Worm (Caenorhabditis elegans): ENCODE measurements around the gene AH6.3.

Gene AH6.3

ce11 chrII:9487337-9487950 lies 31.4 kb upstream of the AH6.3 start, which contains the start of gene T19H5.4 (continued):
- TF ChIP-seq rbr-2 (tag; optimal IDR thresholded peaks at IDR 0.05): peak; percentile 40
- no peak for TF ChIP-seq F26F4.8 (GFP tag; conservative IDR thresholded peaks at IDR 0.05)
- TF ChIP-seq dmd-6 (GFP tag; IDR thresholded peaks at IDR 0.05): peak; percentile 96
- TF ChIP-seq hmg-1.1 (GFP tag; IDR thresholded peaks at IDR 0.05): peak; percentile 75; the same call in 1 of the 2 replicates
- 0 out of 2 replicates have a peak, but pooled peaks have one; percentile 19 for TF ChIP-seq egl-43 (GFP tag; IDR thresholded peaks at IDR 0.05)
- TF ChIP-seq duxl-1 (tag; optimal IDR thresholded peaks at IDR 0.05; ENCODE audit: poor library complexity): peak; percentile 24
- TF ChIP-seq pqm-1 (tag; optimal IDR thresholded peaks at IDR 0.05): peak; percentile 41
- TF ChIP-seq lir-3 (tag; optimal IDR thresholded peaks at IDR 0.05): no peak
- peak; percentile 92 for TF ChIP-seq hlh-30 (tag; optimal IDR thresholded peaks at IDR 0.05; ENCODE audit: insufficient read depth)
- TF ChIP-seq nhr-48 (tag; optimal IDR thresholded peaks at IDR 0.05): peak; percentile 76
- TF ChIP-seq snpc-4 (tag; optimal IDR thresholded peaks at IDR 0.05): no peak
- TF ChIP-seq nhr-237 (tag; optimal IDR thresholded peaks at IDR 0.05): no peak
- TF ChIP-seq nhr-77 (tag; optimal IDR thresholded peaks at IDR 0.05): peak; percentile 12
- TF ChIP-seq zip-11 (GFP tag; IDR thresholded peaks at IDR 0.05): no peak
- TF ChIP-seq nhr-42 (GFP tag; IDR thresholded peaks at IDR 0.05): no peak
- TF ChIP-seq egl-27 (tag; optimal IDR thresholded peaks at IDR 0.05): no peak
- TF ChIP-seq arid-1 (GFP tag; conservative IDR thresholded peaks at IDR 0.05): no peak
- peak; percentile 78 for TF ChIP-seq nhr-28 (tag; optimal IDR thresholded peaks at IDR 0.05)
- peak in 1 of 2 experiments; percentile 78 for TF ChIP-seq mdl-1 (tag; optimal IDR thresholded peaks at IDR 0.05)

ce11 chrII:9489922-9490321 lies 28.9 kb upstream of the AH6.3 start:
- TF ChIP-seq unc-62 (GFP tag; optimal IDR thresholded peaks at IDR 0.05 in 1 of 2) (peak in 1 of 2 experiments; percentile 98), unc-62 (tag; optimal IDR thresholded peaks at IDR 0.05) (no peak), nhr-76 (tag; optimal IDR thresholded peaks at IDR 0.05) (no peak), mdt-29 (GFP tag; IDR thresholded peaks at IDR 0.05) (no peak), lir-3 (tag; optimal IDR thresholded peaks at IDR 0.05) (no peak), lsy-2 (tag; optimal IDR thresholded peaks at IDR 0.05) (no peak), sdz-12 (GFP tag; optimal IDR thresholded peaks at IDR 0.05) (no peak)

ce11 chrII:9490589-9490988 lies 28.3 kb upstream of the AH6.3 start:
- TF ChIP-seq hlh-30 (tag; optimal IDR thresholded peaks at IDR 0.05; ENCODE audit: insufficient read depth): peak; percentile 31
- no peak for TF ChIP-seq nhr-237 (tag; optimal IDR thresholded peaks at IDR 0.05)
- TF ChIP-seq lin-38 (GFP tag; IDR thresholded peaks at IDR 0.05): no peak
- no peak for TF ChIP-seq nhr-76 (tag; optimal IDR thresholded peaks at IDR 0.05)
- no peak for TF ChIP-seq T20F7.1 (GFP tag; optimal IDR thresholded peaks at IDR 0.05)
- peak; percentile 84 for TF ChIP-seq nhr-28 (tag; optimal IDR thresholded peaks at IDR 0.05)
- no peak for TF ChIP-seq egl-27 (tag; optimal IDR thresholded peaks at IDR 0.05)

ce11 chrII:9491045-9491444 lies 27.8 kb upstream of the AH6.3 start:
- TF ChIP-seq sdz-12 (GFP tag; optimal IDR thresholded peaks at IDR 0.05) (no peak), dmd-9 (GFP tag; IDR thresholded peaks at IDR 0.05) (no peak), daf-19 (GFP tag; conservative IDR thresholded peaks at IDR 0.05) (no peak), unc-62 (GFP tag; optimal IDR thresholded peaks at IDR 0.05 in 1 of 2) (peak in 1 of 2 experiments; percentile 72), unc-62 (tag; optimal IDR thresholded peaks at IDR 0.05) (no peak), mdt-29 (GFP tag; IDR thresholded peaks at IDR 0.05) (no peak), dpl-1 (GFP tag; optimal IDR thresholded peaks at IDR 0.05) (no peak), fkh-10 (GFP tag; optimal IDR thresholded peaks at IDR 0.05) (no peak), daf-12 (tag; optimal IDR thresholded peaks at IDR 0.05) (no peak), ces-1 (GFP tag; optimal IDR thresholded peaks at IDR 0.05) (no peak), lin-39 (tag; optimal IDR thresholded peaks at IDR 0.05) (no peak), nhr-6 (tag; optimal IDR thresholded peaks at IDR 0.05) (peak; percentile 77), pqm-1 (tag; optimal IDR thresholded peaks at IDR 0.05) (no peak), lin-13 (GFP tag; optimal IDR thresholded peaks at IDR 0.05) (no peak), mes-2 (tag; optimal IDR thresholded peaks at IDR 0.05; ENCODE audit: poor library complexity, severe bottlenecking) (peak; percentile 5), daf-16 (GFP tag; optimal IDR thresholded peaks at IDR 0.05) (no peak), daf-16 (tag; optimal IDR thresholded peaks at IDR 0.05) (peak; percentile 11), mxl-3 (GFP tag; optimal IDR thresholded peaks at IDR 0.05) (no peak), dmd-8 (GFP tag; IDR thresholded peaks at IDR 0.05) (0 out of 2 replicates have a peak, but pooled peaks have one; percentile 27)

All from whole organism, L4 larva.